Worm (Caenorhabditis elegans) whole organism, early embryonic: ENCODE measurements around the gene srtx-1.

Source experiments
- B0310.2 ChIP-seq: sonication (generic microtip); optimal IDR thresholded peaks from 2 replicates; lab custom pipeline; 2016; ENCODE audit warnings: mild to moderate bottlenecking, missing genetic modification characterization, missing compliant biosample characterization
- F13C5.2 ChIP-seq: sonication (generic microtip); optimal IDR thresholded peaks from 2 replicates; lab custom pipeline; 2017; ENCODE audit warnings: mild to moderate bottlenecking, missing genetic modification characterization, inconsistent platforms, missing compliant biosample characterization
- aly-1 ChIP-seq: sonication (generic microtip); optimal IDR thresholded peaks from 2 replicates; lab custom pipeline; 2016; ENCODE audit warnings: missing genetic modification characterization, missing compliant biosample characterization
- ama-1 ChIP-seq: fragments of 150-350 bp; optimal IDR thresholded peaks from 2 replicates; lab custom pipeline; 2014
- ceh-13 ChIP-seq: fragments of 200-800 bp; sonication (Bioruptor generic); optimal IDR thresholded peaks from 2 replicates; lab custom pipeline; 2018; ENCODE audit warnings: mild to moderate bottlenecking, missing genetic modification characterization, missing compliant biosample characterization
- ceh-36 ChIP-seq: sonication (generic microtip); optimal IDR thresholded peaks from 2 replicates; lab custom pipeline; 2016; ENCODE audit warnings: missing genetic modification characterization, inconsistent platforms, missing compliant biosample characterization
- ets-7 ChIP-seq: sonication (generic microtip); optimal IDR thresholded peaks from 2 replicates; lab custom pipeline; 2016; ENCODE audit warnings: missing genotype, missing genetic modification characterization, missing compliant biosample characterization
- flt-1 ChIP-seq: fragments of 200-800 bp; sonication (Bioruptor generic); IDR thresholded peaks from 2 replicates; pipeline ENCODE4 v1.3.6; 2022; ENCODE audit warnings: missing genetic modification characterization, missing compliant biosample characterization
- hmbx-1 ChIP-seq: sonication (generic microtip); optimal IDR thresholded peaks from 2 replicates; lab custom pipeline; 2016; ENCODE audit warnings: mild to moderate bottlenecking, missing genetic modification characterization, missing compliant biosample characterization
- hmg-4 ChIP-seq: fragments of 200-800 bp; sonication (Bioruptor generic); optimal IDR thresholded peaks from 2 replicates; lab custom pipeline; 2018; ENCODE audit warnings: mild to moderate bottlenecking, missing genetic modification characterization, missing compliant biosample characterization
- hnd-1 ChIP-seq: sonication (generic microtip); optimal IDR thresholded peaks from 2 replicates; lab custom pipeline; 2016; ENCODE audit warnings: missing genetic modification characterization, missing compliant biosample characterization
- pes-1 ChIP-seq: fragments of 200-800 bp; sonication (Bioruptor generic); IDR thresholded peaks from 2 replicates; pipeline ENCODE4 v1.3.6; 2022; ENCODE audit warnings: missing genetic modification reagents, missing genetic modification characterization, missing compliant biosample characterization
- scrt-1 ChIP-seq: fragments of 200-800 bp; sonication (Bioruptor generic); IDR thresholded peaks from 2 replicates; pipeline ENCODE4 v1.3.6; 2022; ENCODE audit warnings: missing genetic modification characterization, missing compliant biosample characterization
- sea-1 ChIP-seq: fragments of 200-800 bp; sonication (Bioruptor generic); conservative IDR thresholded peaks from 2 replicates; pipeline ENCODE4 v1.3.6; 2022; ENCODE audit warnings: missing genetic modification characterization, missing compliant biosample characterization
- tbx-11 ChIP-seq: fragments of 200-800 bp; sonication (Bioruptor generic); IDR thresholded peaks from 2 replicates; pipeline ENCODE4 v1.3.6; 2022; ENCODE audit warnings: missing genetic modification characterization, missing compliant biosample characterization
- tbx-37 ChIP-seq: fragments of 200-800 bp; sonication (Bioruptor generic); conservative IDR thresholded peaks from 2 replicates; pipeline ENCODE4 v1.3.6; 2022; ENCODE audit warnings: missing genetic modification reagents, missing genetic modification characterization, missing compliant biosample characterization
- tra-4 ChIP-seq: sonication (generic microtip); optimal IDR thresholded peaks from 2 replicates; lab custom pipeline; 2017; ENCODE audit warnings: missing genetic modification characterization, missing compliant biosample characterization

srtx-1 gene

ce11 chrIV:7454890-7455289, 33.9 kb downstream of the srtx-1 start:
- TF ChIP-seq ets-7 (tag; lab: Kevin White, UChicago) = no peak
- no peak for TF ChIP-seq ama-1 (lab: Kevin White, UChicago)
- no peak for TF ChIP-seq hmbx-1 (tag; lab: Kevin White, UChicago)

DNA sequence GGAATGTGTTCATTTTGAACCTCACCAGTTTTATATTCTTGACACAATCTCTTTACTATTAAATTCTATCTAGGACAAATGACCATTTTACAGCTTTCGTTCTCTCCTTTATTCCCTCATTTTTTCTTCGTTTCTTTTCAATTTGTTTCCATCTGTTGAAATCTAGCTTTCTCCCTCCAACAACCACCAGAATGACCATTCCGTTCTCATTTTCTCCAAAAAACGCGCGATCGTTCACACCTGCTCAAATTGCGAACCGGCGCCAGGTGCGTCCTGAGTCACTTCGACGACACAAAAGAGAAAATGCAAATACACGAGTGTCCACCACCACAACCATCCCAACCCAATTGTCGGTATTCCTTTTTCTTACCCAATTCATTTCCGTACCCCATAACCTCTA, 35.2 kb downstream of the srtx-1 start, which contains the start of gene F13B6.1:
Gene F13B6.1 (plus strand): TSS at position 301 of the 400 bp plus-strand sequence.
- TF ChIP-seq scrt-1 (GFP tag; lab: Robert Waterston, UW) (no peak), hmg-4 (GFP tag; lab: Kevin White, UChicago) (no peak), tra-4 (no peak), tbx-11 (no peak), pes-1 (GFP tag; lab: Robert Waterston, UW) (no peak)

DNA sequence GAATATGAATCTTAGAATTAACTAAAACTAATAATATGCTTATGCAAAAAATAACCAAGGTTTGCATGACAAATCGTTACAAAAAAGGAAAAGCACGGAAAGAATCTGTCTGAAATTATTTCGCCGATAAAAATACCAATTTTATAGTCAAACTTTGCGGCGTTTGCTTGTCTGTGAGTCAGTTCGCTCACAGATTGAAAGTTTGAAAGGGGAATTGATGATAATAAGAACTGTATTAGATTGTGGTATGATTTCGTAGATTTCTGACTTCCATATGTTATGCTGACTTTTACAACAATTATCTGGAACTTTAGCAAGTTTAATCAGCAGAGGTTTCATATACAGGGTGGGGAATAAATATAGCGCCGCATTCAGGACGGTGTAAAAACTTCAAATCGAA, 39.2 kb downstream of the srtx-1 start, which contains the start of gene F13B6.2:
Gene F13B6.2 (minus strand): TSS at position 101 of the 400 bp plus-strand sequence.
- TF ChIP-seq B0310.2 (tag; lab: Kevin White, UChicago) = no peak
- no peak for TF ChIP-seq aly-1 (tag; lab: Kevin White, UChicago)
- no peak for TF ChIP-seq tbx-37 (GFP tag; lab: Robert Waterston, UW)
- TF ChIP-seq ceh-36 = no peak
- TF ChIP-seq tbx-11 = no peak
- TF ChIP-seq sea-1 = no peak
- TF ChIP-seq flt-1 = no peak
- TF ChIP-seq hmg-4 (GFP tag; lab: Kevin White, UChicago) = no peak
- TF ChIP-seq ceh-13 (GFP tag; lab: Kevin White, UChicago) = no peak
- TF ChIP-seq pes-1 (GFP tag; lab: Robert Waterston, UW) = no peak
- TF ChIP-seq F13C5.2 (tag; lab: Kevin White, UChicago) = no peak
- no peak for TF ChIP-seq tra-4
- TF ChIP-seq hmbx-1 (tag; lab: Kevin White, UChicago) = no peak
- TF ChIP-seq hnd-1 (tag; lab: Kevin White, UChicago) = no peak
- no peak for TF ChIP-seq ama-1 (lab: Kevin White, UChicago)
- no peak for TF ChIP-seq ets-7 (tag; lab: Kevin White, UChicago)
- no peak for TF ChIP-seq scrt-1 (GFP tag; lab: Robert Waterston, UW)

DNA sequence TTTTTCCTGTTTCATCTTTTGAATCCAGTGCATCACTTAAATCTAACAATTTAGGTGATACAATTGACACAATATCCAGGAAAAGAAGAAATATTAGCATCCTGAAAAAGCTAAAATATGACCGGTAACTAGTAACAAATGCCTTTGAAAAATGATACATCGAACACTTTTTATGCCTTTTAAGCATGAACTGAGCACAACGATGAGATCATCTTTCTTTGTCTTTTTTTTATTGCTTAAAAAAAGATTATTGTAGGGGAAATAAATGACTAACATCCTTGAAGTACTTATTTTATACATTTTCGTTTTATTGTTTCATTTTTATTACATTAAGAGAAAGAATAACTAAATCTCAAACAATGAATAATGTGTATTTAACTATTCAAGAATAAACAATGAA, 44.8 kb downstream of the srtx-1 start, which contains the start of gene F13B6.3:
Gene F13B6.3 (minus strand): TSS at position 101 of the 400 bp plus-strand sequence.
- TF ChIP-seq aly-1 (tag; lab: Kevin White, UChicago) = no peak
- TF ChIP-seq scrt-1 (GFP tag; lab: Robert Waterston, UW) = no peak
- no peak for TF ChIP-seq ceh-13 (GFP tag; lab: Kevin White, UChicago)
- TF ChIP-seq F13C5.2 (tag; lab: Kevin White, UChicago) = no peak
- no peak for TF ChIP-seq tbx-37 (GFP tag; lab: Robert Waterston, UW)
- no peak for TF ChIP-seq ama-1 (lab: Kevin White, UChicago)
- no peak for TF ChIP-seq ets-7 (tag; lab: Kevin White, UChicago)
- no peak for TF ChIP-seq hmbx-1 (tag; lab: Kevin White, UChicago)
- TF ChIP-seq B0310.2 (tag; lab: Kevin White, UChicago) = no peak
- no peak for TF ChIP-seq pes-1 (GFP tag; lab: Robert Waterston, UW)
- TF ChIP-seq sea-1 = no peak
- no peak for TF ChIP-seq ceh-36
- TF ChIP-seq hnd-1 (tag; lab: Kevin White, UChicago) = no peak
- no peak for TF ChIP-seq flt-1
- no peak for TF ChIP-seq hmg-4 (GFP tag; lab: Kevin White, UChicago)
- TF ChIP-seq tbx-11 = no peak
- TF ChIP-seq tra-4 = no peak

ce11 chrIV:7467170-7467569, 46.2 kb downstream of the srtx-1 start:
- TF ChIP-seq aly-1 (tag; lab: Kevin White, UChicago) = no peak
- TF ChIP-seq hmbx-1 (tag; lab: Kevin White, UChicago) = no peak
- TF ChIP-seq F13C5.2 (tag; lab: Kevin White, UChicago) = no peak
- no peak for TF ChIP-seq sea-1
- TF ChIP-seq pes-1 (GFP tag; lab: Robert Waterston, UW) = no peak
- TF ChIP-seq tbx-37 (GFP tag; lab: Robert Waterston, UW) = no peak
- TF ChIP-seq ama-1 (lab: Kevin White, UChicago) = no peak
- TF ChIP-seq B0310.2 (tag; lab: Kevin White, UChicago) = no peak
- no peak for TF ChIP-seq hnd-1 (tag; lab: Kevin White, UChicago)

ce11 chrIV:7468638-7469037, 47.6 kb downstream of the srtx-1 start:
- TF ChIP-seq tra-4 = no peak
- no peak for TF ChIP-seq ets-7 (tag; lab: Kevin White, UChicago)
- TF ChIP-seq sea-1 = no peak
- no peak for TF ChIP-seq hmg-4 (GFP tag; lab: Kevin White, UChicago)
- TF ChIP-seq flt-1 = no peak
- no peak for TF ChIP-seq tbx-37 (GFP tag; lab: Robert Waterston, UW)
- no peak for TF ChIP-seq ceh-13 (GFP tag; lab: Kevin White, UChicago)
- no peak for TF ChIP-seq B0310.2 (tag; lab: Kevin White, UChicago)

- TF ChIP-seq tbx-37 (GFP tag; lab: Robert Waterston, UW) (no peak), ceh-36 (no peak), ceh-13 (GFP tag; lab: Kevin White, UChicago) (no peak), pes-1 (GFP tag; lab: Robert Waterston, UW) (no peak), F13C5.2 (tag; lab: Kevin White, UChicago) (no peak), ets-7 (tag; lab: Kevin White, UChicago) (no peak), hmg-4 (GFP tag; lab: Kevin White, UChicago) (no peak), hmbx-1 (tag; lab: Kevin White, UChicago) (no peak), hnd-1 (tag; lab: Kevin White, UChicago) (no peak)
Measured at ce11 chrIV:7469782-7470413, 48.9 kb downstream of the srtx-1 start, which contains the start of gene F55G1.7. F55G1.7 (minus strand) TSS chrIV:7469832.
